Fruit fly (Drosophila melanogaster) whole organism, pupa: ENCODE measurements around the gene CycE.

Source experiments
- CG10348 ChIP-seq: fragments of 200-800 bp; sonication (Bioruptor generic); IDR thresholded peaks from 2 replicates; pipeline ENCODE4 v1.3.6; 2022; ENCODE audit warnings: missing biosample characterization, missing genetic modification characterization
- CG12605 ChIP-seq: fragments of 200-800 bp; sonication (Bioruptor generic); IDR thresholded peaks from 2 replicates; pipeline ENCODE4 v1.3.6; 2022; ENCODE audit warnings: missing biosample characterization, missing genetic modification characterization
- CG32121 ChIP-seq: fragments of 200-800 bp; sonication (Bioruptor generic); IDR thresholded peaks from 2 replicates; pipeline ENCODE4 v1.3.6; 2022; ENCODE audit warnings: missing biosample characterization, missing genetic modification characterization
- CG4496 ChIP-seq: fragments of 200-800 bp; sonication (Bioruptor generic); IDR thresholded peaks from 3 replicates; pipeline ENCODE4 v1.3.6; 2022; ENCODE audit warnings: missing biosample characterization, missing genetic modification characterization
- CG9948 ChIP-seq: fragments of 200-800 bp; sonication (Bioruptor generic); optimal IDR thresholded peaks from 2 replicates; lab custom pipeline; 2018; ENCODE audit warnings: missing biosample characterization, mild to moderate bottlenecking, missing genetic modification characterization, moderate library complexity
- EcR ChIP-seq: fragments of 200-800 bp; sonication (Bioruptor generic); optimal IDR thresholded peaks from 3 replicates; lab custom pipeline; 2019; ENCODE audit warnings: missing biosample characterization, missing genetic modification characterization, mild to moderate bottlenecking, moderate library complexity, missing genetic modification reagents
- Ets98B ChIP-seq: fragments of 200-800 bp; sonication (Bioruptor generic); IDR thresholded peaks from 2 replicates; pipeline ENCODE4 v1.3.6; 2022; ENCODE audit warnings: missing biosample characterization, missing genetic modification characterization
- Pif1A ChIP-seq: fragments of 200-800 bp; sonication (Bioruptor generic); optimal IDR thresholded peaks from 3 replicates; lab custom pipeline; 2016; ENCODE audit warnings: missing biosample characterization, missing genetic modification characterization
- Pif1B ChIP-seq: fragments of 200-800 bp; sonication (Bioruptor generic); optimal IDR thresholded peaks from 3 replicates; lab custom pipeline; 2016; ENCODE audit warnings: missing biosample characterization, missing genetic modification characterization
- Snoo ChIP-seq: fragments of 200-800 bp; sonication (Bioruptor generic); optimal IDR thresholded peaks from 3 replicates; lab custom pipeline; 2017; ENCODE audit warnings: missing biosample characterization, mild to moderate bottlenecking, missing genetic modification characterization, inconsistent platforms
- fd96Ca ChIP-seq: fragments of 200-800 bp; sonication (Bioruptor generic); IDR thresholded peaks from 3 replicates; pipeline ENCODE4 v1.3.6; 2022; ENCODE audit warnings: missing biosample characterization, missing genetic modification characterization
- gl ChIP-seq: fragments of 200-800 bp; sonication (Bioruptor generic); optimal IDR thresholded peaks from 2 replicates; lab custom pipeline; 2018; ENCODE audit warnings: missing biosample characterization, mild to moderate bottlenecking, missing genetic modification characterization

DNA sequence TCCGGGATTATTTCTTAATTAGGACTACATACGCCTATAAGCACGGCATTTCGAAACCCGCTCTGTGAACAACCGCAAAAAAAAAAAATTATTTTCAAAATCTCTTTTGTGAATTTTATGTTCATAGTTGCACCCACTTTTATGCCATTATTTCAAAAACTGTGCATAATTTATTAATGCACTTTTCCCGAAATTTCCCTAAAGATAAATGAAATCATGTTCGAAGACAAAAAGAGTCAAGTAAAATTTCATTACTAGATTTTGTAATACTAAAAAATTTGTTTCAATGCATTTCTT is 3.3 kb upstream of the CycE start:
- no peak for TF ChIP-seq EcR (GFP tag; lab: Kevin White, UChicago)
- TF ChIP-seq CG10348, result no peak
- no peak for TF ChIP-seq Pif1B (GFP tag; lab: Kevin White, UChicago)
- no peak for TF ChIP-seq fd96Ca
- no peak for TF ChIP-seq gl (tag; lab: Kevin White, UChicago)
- no peak for TF ChIP-seq CG12605 (GFP tag; lab: Robert Waterston, UW)
- TF ChIP-seq Snoo (tag; lab: Kevin White, UChicago), result no peak
- TF ChIP-seq Ets98B (GFP tag; lab: Robert Waterston, UW), result no peak
- no peak for TF ChIP-seq Pif1A (GFP tag; lab: Kevin White, UChicago)
- no peak for TF ChIP-seq CG32121 (GFP tag; lab: Robert Waterston, UW)
- TF ChIP-seq CG9948, result no peak
- TF ChIP-seq CG4496 (GFP tag; lab: Robert Waterston, UW), result no peak
